Worm (Caenorhabditis elegans) whole organism, late embryonic: ENCODE data around the gene elpc-3.

ENCODE experiments used
- K02D7.2 ChIP-seq: sonication (generic microtip); optimal IDR thresholded peaks from 2 replicates; lab custom pipeline; 2017; ENCODE audit warnings: mild to moderate bottlenecking, missing genetic modification characterization, missing compliant biosample characterization
- ama-1 ChIP-seq: fragments of 150-350 bp; optimal IDR thresholded peaks from 2 replicates; lab custom pipeline; 2014
- ceh-14 ChIP-seq: sonication (generic microtip); optimal IDR thresholded peaks from 2 replicates; lab custom pipeline; 2016; ENCODE audit warnings: missing genotype, missing genetic modification characterization, missing compliant biosample characterization
- ceh-2 ChIP-seq: sonication (generic microtip); optimal IDR thresholded peaks from 2 replicates; lab custom pipeline; 2016; ENCODE audit warnings: missing genotype, missing genetic modification characterization, missing compliant biosample characterization
- ceh-22 ChIP-seq: sonication (generic microtip); optimal IDR thresholded peaks from 2 replicates; lab custom pipeline; 2017; ENCODE audit warnings: missing biosample characterization, missing genetic modification characterization
- ceh-31 ChIP-seq: sonication (generic microtip); optimal IDR thresholded peaks from 2 replicates; lab custom pipeline; 2016; ENCODE audit warnings: missing genetic modification characterization, missing compliant biosample characterization
- ceh-45 ChIP-seq: fragments of 200-800 bp; sonication (Bioruptor generic); IDR thresholded peaks from 2 replicates; pipeline ENCODE4 v1.3.6; 2022; ENCODE audit warnings: missing genetic modification reagents, missing genetic modification characterization, missing compliant biosample characterization
- che-1 ChIP-seq: sonication (generic microtip); optimal IDR thresholded peaks from 2 replicates; lab custom pipeline; 2016; ENCODE audit warnings: mild to moderate bottlenecking, missing genetic modification characterization, missing compliant biosample characterization
- dmd-4 ChIP-seq: sonication (generic microtip); optimal IDR thresholded peaks from 2 replicates; lab custom pipeline; 2016; ENCODE audit warnings: borderline replicate concordance, missing genetic modification characterization, missing compliant biosample characterization
- elt-4 ChIP-seq: sonication (generic microtip); optimal IDR thresholded peaks from 2 replicates; lab custom pipeline; 2016; ENCODE audit warnings: missing genetic modification characterization, missing compliant biosample characterization
- ets-4 ChIP-seq: sonication (generic microtip); optimal IDR thresholded peaks from 2 replicates; lab custom pipeline; 2016; ENCODE audit warnings: missing genetic modification characterization, missing compliant biosample characterization
- eyg-1 ChIP-seq: sonication (generic microtip); optimal IDR thresholded peaks from 2 replicates; lab custom pipeline; 2016; ENCODE audit warnings: missing genotype, missing genetic modification characterization, missing compliant biosample characterization
- fax-1 ChIP-seq: sonication (generic microtip); optimal IDR thresholded peaks from 2 replicates; lab custom pipeline; 2016; ENCODE audit warnings: missing genotype, missing genetic modification characterization, missing compliant biosample characterization
- hlh-13 ChIP-seq: fragments of 200-800 bp; sonication (Bioruptor generic); optimal IDR thresholded peaks from 2 replicates; lab custom pipeline; 2018; ENCODE audit warnings: mild to moderate bottlenecking, missing genetic modification characterization, missing compliant biosample characterization
- hlh-30 ChIP-seq: sonication (generic microtip); optimal IDR thresholded peaks from 2 replicates; lab custom pipeline; 2017; ENCODE audit warnings: antibody characterized with exemption, missing genetic modification characterization, missing compliant biosample characterization; ENCODE audit not compliant: insufficient read depth
- hlh-6 ChIP-seq: sonication (generic microtip); optimal IDR thresholded peaks from 2 replicates; lab custom pipeline; 2016; ENCODE audit warnings: missing genotype, missing genetic modification characterization, missing compliant biosample characterization
- lim-6 ChIP-seq: sonication (generic microtip); optimal IDR thresholded peaks from 2 replicates; lab custom pipeline; 2016; ENCODE audit warnings: missing genetic modification characterization, missing compliant biosample characterization
- mec-3 ChIP-seq: sonication (generic microtip); optimal IDR thresholded peaks from 2 replicates; lab custom pipeline; 2016; ENCODE audit warnings: borderline replicate concordance, missing genetic modification characterization, missing compliant biosample characterization
- nhr-11 ChIP-seq: fragments of 150-350 bp; optimal IDR thresholded peaks from 2 replicates; lab custom pipeline; 2014; ENCODE audit warnings: missing biosample characterization, missing genetic modification characterization
- odd-2 ChIP-seq: sonication (generic microtip); optimal IDR thresholded peaks from 2 replicates; lab custom pipeline; 2017; ENCODE audit warnings: antibody characterized with exemption, mild to moderate bottlenecking, missing genetic modification characterization, missing compliant biosample characterization
- pat-9 ChIP-seq: fragments of 200-800 bp; sonication (Bioruptor generic); optimal IDR thresholded peaks from 2 replicates; lab custom pipeline; 2018; ENCODE audit warnings: mild to moderate bottlenecking, missing genetic modification characterization, moderate library complexity, missing compliant biosample characterization
- pha-2 ChIP-seq: sonication (generic microtip); optimal IDR thresholded peaks from 2 replicates; lab custom pipeline; 2017; ENCODE audit warnings: mild to moderate bottlenecking, missing genetic modification characterization, missing compliant biosample characterization
- pqm-1 ChIP-seq: sonication (generic microtip); optimal IDR thresholded peaks from 2 replicates; lab custom pipeline; 2016; ENCODE audit warnings: missing genetic modification characterization, missing compliant biosample characterization
- rnt-1 ChIP-seq: sonication (generic microtip); optimal IDR thresholded peaks from 2 replicates; lab custom pipeline; 2016; ENCODE audit warnings: missing genetic modification characterization, missing compliant biosample characterization
- sdc-2 ChIP-seq: sonication (generic microtip); optimal IDR thresholded peaks from 2 replicates; lab custom pipeline; 2016; ENCODE audit warnings: missing genotype, missing genetic modification characterization, missing compliant biosample characterization
- sox-2 ChIP-seq: fragments of 200-800 bp; sonication (Bioruptor generic); IDR thresholded peaks from 2 replicates; pipeline ENCODE4 v1.3.6; 2022; ENCODE audit warnings: missing genetic modification reagents, missing genetic modification characterization, missing compliant biosample characterization
- sox-4 ChIP-seq: sonication (generic microtip); optimal IDR thresholded peaks from 2 replicates; lab custom pipeline; 2017; ENCODE audit warnings: mild to moderate bottlenecking, missing genetic modification characterization, inconsistent platforms, missing compliant biosample characterization
- syd-9 ChIP-seq: sonication (generic microtip); optimal IDR thresholded peaks from 2 replicates; lab custom pipeline; 2016; ENCODE audit warnings: mild to moderate bottlenecking, missing genetic modification characterization, moderate library complexity, missing compliant biosample characterization
- ttx-3 ChIP-seq: sonication (generic microtip); optimal IDR thresholded peaks from 2 replicates; lab custom pipeline; 2016; ENCODE audit warnings: missing genetic modification reagents, missing genetic modification characterization, missing compliant biosample characterization
- unc-3 ChIP-seq, 2 experiments: fragments of 200-800 bp in 1 of 2; sonication (Bioruptor generic) in 1 of 2; sonication (generic microtip) in 1 of 2; conservative IDR thresholded peaks in 1 of 2; optimal IDR thresholded peaks in 1 of 2; 2 replicates each; pipeline versions ENCODE4 v1.3.6 to Lab custom; 2016 to 2022; ENCODE audit warnings: missing compliant biosample characterization in 2 of 2, missing genetic modification characterization in 2 of 2, missing genetic modification reagents in 1 of 2
- unc-55 ChIP-seq: sonication (generic microtip); optimal IDR thresholded peaks from 2 replicates; lab custom pipeline; 2017; ENCODE audit warnings: missing biosample characterization, missing genetic modification reagents, missing genetic modification characterization
- zip-5 ChIP-seq: sonication (generic microtip); optimal IDR thresholded peaks from 2 replicates; lab custom pipeline; 2016; ENCODE audit warnings: missing genetic modification characterization, missing compliant biosample characterization

Gene elpc-3

DNA sequence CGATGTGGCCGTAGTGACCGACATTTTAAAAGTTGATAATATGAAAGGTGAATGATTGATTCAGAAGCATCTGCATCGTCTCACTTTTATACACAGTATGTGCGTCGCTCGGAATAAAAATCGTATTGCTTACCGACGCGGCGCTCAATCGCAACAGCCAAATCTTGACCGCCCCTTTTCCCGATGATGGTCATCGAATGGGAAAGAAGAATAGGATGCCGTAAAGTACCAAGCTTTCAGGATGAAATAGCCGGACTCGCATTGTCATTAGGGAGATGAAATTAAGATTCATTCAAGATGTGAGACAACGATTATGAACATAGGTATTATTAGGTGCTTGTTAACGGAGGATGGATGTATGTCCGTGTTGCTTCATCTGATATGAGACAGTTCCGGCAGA, 17.3 kb upstream of the elpc-3 start, which contains the start of gene lon-3:
TSS of gene lon-3 (minus strand) at position 101 of the 400 bp plus-strand sequence.
- no peak for TF ChIP-seq dmd-4 (tag; lab: Kevin White, UChicago)
- no peak for TF ChIP-seq ceh-2 (tag; lab: Kevin White, UChicago)
- TF ChIP-seq rnt-1 (tag; lab: Kevin White, UChicago), result peak; percentile 4
- TF ChIP-seq, all 69 proteins: peak for 1

DNA sequence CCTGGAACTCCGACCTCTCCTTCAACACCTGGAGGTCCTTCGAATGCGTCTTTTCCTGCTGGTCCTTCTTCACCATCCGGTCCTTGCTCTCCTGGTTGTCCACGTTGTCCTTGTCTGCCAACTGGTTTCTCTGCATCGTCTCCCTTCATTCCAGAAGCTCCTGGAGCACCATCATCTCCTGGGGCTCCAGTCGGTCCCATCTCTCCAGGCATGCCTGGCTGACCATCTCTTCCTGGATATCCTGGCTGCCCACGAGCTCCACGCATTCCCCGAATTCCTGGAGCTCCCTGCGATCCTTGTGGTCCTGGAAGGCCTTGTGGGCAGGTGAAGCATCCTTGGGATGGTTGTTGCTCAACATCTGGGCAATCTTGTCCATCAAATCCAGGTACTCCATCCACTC, 16.5 kb upstream of the elpc-3 start:
- no peak for TF ChIP-seq pat-9
- TF ChIP-seq elt-4 (tag; lab: Kevin White, UChicago), result peak; percentile 39

DNA sequence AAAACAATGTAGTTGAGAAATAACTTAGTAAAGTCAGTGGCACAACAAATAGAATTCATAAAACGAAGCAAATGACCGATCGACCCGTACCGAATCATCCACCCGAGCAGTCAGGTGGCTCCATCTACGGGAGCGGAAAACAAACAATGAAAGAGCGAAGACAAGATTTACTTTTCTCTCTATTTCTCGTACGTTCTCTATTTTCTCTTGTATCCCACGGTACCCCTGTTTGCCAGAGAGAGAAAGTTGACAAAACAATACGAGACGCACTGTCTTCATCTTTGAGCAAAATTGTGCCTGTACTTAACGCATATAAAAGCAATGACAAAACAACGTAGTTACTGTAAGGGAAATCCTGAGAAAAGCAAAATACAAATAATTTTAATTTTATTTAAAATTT, 15.4 kb upstream of the elpc-3 start:
- no peak for TF ChIP-seq pha-2
- no peak for TF ChIP-seq sox-2 (GFP tag; lab: Robert Waterston, UW)
- TF ChIP-seq zip-5 (tag; lab: Kevin White, UChicago), result no peak
- no peak for TF ChIP-seq elt-4 (tag; lab: Kevin White, UChicago)
- no peak for TF ChIP-seq fax-1 (tag; lab: Kevin White, UChicago)
- TF ChIP-seq eyg-1 (tag; lab: Kevin White, UChicago), result no peak
- no peak for TF ChIP-seq lim-6
- TF ChIP-seq unc-55 (GFP tag; lab: Kevin White, UChicago), result no peak
- TF ChIP-seq syd-9, result no peak
- no peak for TF ChIP-seq K02D7.2 (tag; lab: Kevin White, UChicago)
- no peak for TF ChIP-seq rnt-1 (tag; lab: Kevin White, UChicago)
- TF ChIP-seq ceh-14 (tag; lab: Kevin White, UChicago), result no peak

DNA sequence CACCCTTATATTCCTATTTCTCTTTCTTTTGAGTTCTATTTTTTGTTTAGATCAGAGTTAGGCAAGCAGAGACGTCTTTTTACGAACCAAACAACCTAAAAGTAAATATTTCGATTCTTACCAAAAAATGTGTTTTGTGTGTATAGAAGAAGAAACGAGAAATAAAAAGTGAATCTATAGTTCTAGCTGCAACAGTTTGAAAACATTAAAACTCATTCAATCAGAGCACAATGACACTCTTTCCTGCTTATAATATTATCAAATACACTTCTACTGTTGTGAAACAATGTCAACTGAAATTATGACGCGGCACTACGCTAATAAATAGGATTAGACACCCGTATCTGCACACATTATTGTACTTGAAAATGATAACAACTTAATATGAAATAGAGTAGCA, 14.6 kb upstream of the elpc-3 start, which contains the start of gene ZK836.3:
TSS of gene ZK836.3 (minus strand) at position 101 of the 400 bp plus-strand sequence.
- no peak for TF ChIP-seq hlh-30 (tag; lab: Kevin White, UChicago)
- TF ChIP-seq hlh-13, result no peak
- TF ChIP-seq ceh-31 (tag; lab: Kevin White, UChicago), result no peak
- TF ChIP-seq mec-3 (tag; lab: Kevin White, UChicago), result no peak
- TF ChIP-seq che-1 (tag; lab: Kevin White, UChicago), result no peak
- TF ChIP-seq elt-4 (tag; lab: Kevin White, UChicago), result no peak
- no peak for TF ChIP-seq pat-9
- TF ChIP-seq hlh-6, result no peak
- no peak for TF ChIP-seq ceh-45
- no peak for TF ChIP-seq nhr-11 (tag; lab: Kevin White, UChicago)

DNA sequence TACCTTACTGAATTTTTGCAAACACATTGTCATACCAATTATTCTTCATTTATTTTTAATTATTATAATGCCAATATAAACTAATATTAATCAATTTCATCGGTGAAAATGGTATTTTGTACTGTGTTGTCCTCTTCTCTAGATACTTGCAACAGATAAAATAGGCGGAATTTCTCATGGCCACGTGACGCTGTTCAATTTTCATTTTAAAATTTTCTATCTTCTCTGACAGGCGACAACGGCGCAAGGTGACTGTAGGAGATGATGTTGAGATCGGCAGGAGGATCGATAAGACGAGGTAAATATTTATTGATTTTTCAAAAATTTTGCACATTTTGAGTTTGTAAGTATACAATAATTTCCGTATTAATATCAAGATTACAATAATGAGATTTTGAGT, 13.1 kb upstream of the elpc-3 start, which contains the start of gene ogdh-2:
TSS of gene ogdh-2 (plus strand) at position 233 of the 400 bp plus-strand sequence.
- no peak for TF ChIP-seq syd-9
- no peak for TF ChIP-seq odd-2
- TF ChIP-seq ceh-14 (tag; lab: Kevin White, UChicago), result no peak
- TF ChIP-seq ceh-22 (tag; lab: Kevin White, UChicago), result no peak
- no peak for TF ChIP-seq ceh-2 (tag; lab: Kevin White, UChicago)
- no peak for TF ChIP-seq sdc-2 (tag; lab: Kevin White, UChicago)
- no peak for TF ChIP-seq ets-4 (tag; lab: Kevin White, UChicago)
- no peak for TF ChIP-seq sox-4 (tag; lab: Kevin White, UChicago)
- TF ChIP-seq ttx-3 (tag; lab: Kevin White, UChicago), result no peak
- TF ChIP-seq unc-3 (GFP tag; conservative IDR thresholded peaks at IDR 0.05; lab: Robert Waterston, UW), result no peak
- no peak for TF ChIP-seq unc-3 (tag; optimal IDR thresholded peaks at IDR 0.05; lab: Kevin White, UChicago)
- TF ChIP-seq pqm-1 (tag; lab: Kevin White, UChicago), result no peak
- TF ChIP-seq hlh-13, result no peak

DNA sequence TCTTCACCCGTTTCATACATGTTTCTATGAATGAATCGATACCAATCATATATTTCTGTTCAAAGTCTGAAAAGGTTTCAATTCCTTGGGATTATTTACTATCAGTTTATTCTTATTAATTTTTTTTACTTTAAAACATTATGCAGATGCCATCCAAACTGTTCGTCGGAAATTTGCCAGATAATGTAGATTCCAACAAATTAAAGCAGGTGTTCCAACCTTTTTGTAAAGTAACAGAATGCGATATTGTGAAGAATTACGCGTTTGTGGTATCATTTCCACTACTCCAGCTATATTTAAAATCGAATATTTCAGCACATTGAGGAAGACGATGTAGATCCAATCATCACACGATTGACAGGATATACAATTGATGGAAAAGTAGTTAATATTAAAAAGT, 10.9 kb upstream of the elpc-3 start, which contains the start of gene rnp-1:
TSS of gene rnp-1 (plus strand) at position 145 of the 400 bp plus-strand sequence.
- peak; percentile 11 for TF ChIP-seq ama-1 (lab: Kevin White, UChicago)
- no peak for TF ChIP-seq hlh-30 (tag; lab: Kevin White, UChicago)
